Worm (Caenorhabditis elegans) whole organism, L4 larva: Measurements from ENCODE around the gene K03H6.4.

Source experiments
- Y75B8A.6 ChIP-seq: fragments of 200-800 bp; sonication (Bioruptor generic); IDR thresholded peaks from 2 replicates; pipeline ENCODE4 v1.3.6; 2022; ENCODE audit warnings: missing genetic modification reagents, missing genetic modification characterization, missing compliant biosample characterization
- aha-1 ChIP-seq: fragments of 150-350 bp; peaks from one replicate; lab custom pipeline; 2014; ENCODE audit warnings: missing biosample characterization, missing genetic modification characterization
- daf-19 ChIP-seq: fragments of 200-800 bp; sonication (Bioruptor generic); conservative IDR thresholded peaks from 2 replicates; pipeline ENCODE4 v1.3.6; 2022; ENCODE audit warnings: missing genetic modification characterization, missing compliant biosample characterization
- lin-39 ChIP-seq: fragments of 150-350 bp; optimal IDR thresholded peaks from 2 replicates; lab custom pipeline; 2014; ENCODE audit warnings: missing biosample characterization, missing genetic modification reagents, missing genetic modification characterization
- nhr-11 ChIP-seq: fragments of 150-350 bp; optimal IDR thresholded peaks from 2 replicates; lab custom pipeline; 2014; ENCODE audit warnings: missing biosample characterization, missing genetic modification characterization
- nhr-28 ChIP-seq: fragments of 150-350 bp; optimal IDR thresholded peaks from 2 replicates; lab custom pipeline; 2014; ENCODE audit warnings: missing biosample characterization, missing genetic modification characterization
- snpc-4 ChIP-seq: fragments of 150-350 bp; optimal IDR thresholded peaks from 2 replicates; lab custom pipeline; 2014; ENCODE audit warnings: missing biosample characterization, missing genetic modification characterization

DNA sequence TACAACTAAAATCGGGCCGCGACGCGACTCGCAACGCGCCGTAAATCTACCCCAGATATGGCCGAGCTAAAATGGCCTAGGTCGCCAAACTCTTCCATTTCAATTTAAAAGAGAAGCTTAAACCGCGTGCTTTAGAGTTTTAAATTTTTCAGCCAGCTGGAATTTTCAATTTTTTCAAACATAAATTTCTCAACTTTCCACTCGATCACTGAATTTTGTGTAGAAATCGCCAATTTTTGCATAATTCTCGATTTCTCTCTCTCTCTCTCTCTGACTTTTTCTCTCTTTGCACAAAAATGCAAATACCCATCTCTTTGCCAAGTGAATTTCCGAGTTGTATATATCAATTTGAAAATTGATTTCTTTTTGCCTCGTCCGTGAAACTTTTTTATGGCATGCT lies 2.3 kb upstream of the K03H6.4 start, which contains the start of gene K03H6.1:
- TF ChIP-seq Y75B8A.6 (GFP tag; lab: Robert Waterston, UW) (no peak), snpc-4 (no peak), lin-39 (tag; lab: Kevin White, UChicago) (no peak), aha-1 (tag; lab: Kevin White, UChicago) (no peak), nhr-11 (tag; lab: Kevin White, UChicago) (no peak), daf-19 (GFP tag; lab: Robert Waterston, UW) (no peak), nhr-28 (tag; lab: Kevin White, UChicago) (no peak)
